Fruit fly (Drosophila melanogaster): ENCODE measurements around the gene Hmu.

The Hmu gene

DNA sequence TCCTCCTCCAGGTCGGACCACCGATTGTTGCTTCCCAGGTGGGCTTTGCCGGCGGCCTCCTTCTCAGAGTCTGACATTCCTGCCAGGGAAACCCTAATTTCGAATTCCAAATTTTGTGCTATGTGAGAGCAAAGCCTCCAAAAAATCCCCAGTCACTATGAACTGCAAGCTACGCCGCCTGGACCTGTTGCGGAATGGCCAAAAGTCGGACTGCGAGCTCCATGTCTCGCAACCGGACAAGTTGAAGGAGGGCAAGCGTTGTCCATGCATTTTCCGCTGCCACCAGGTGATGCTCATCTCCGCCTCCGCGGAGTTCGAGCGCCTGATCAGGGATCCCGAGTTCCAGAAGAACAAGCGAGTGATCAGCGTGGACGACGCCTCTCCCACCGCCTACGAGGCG is 23.2 kb upstream of the Hmu start, which contains the start of the genes CG14262 and CG14260:
CG14262 (minus strand) TSS at position 101 of the 400 bp plus-strand sequence.
CG14260 (plus strand) TSS at position 128 of the 400 bp plus-strand sequence.
- TF ChIP-seq CG8478 (optimal IDR thresholded peaks at IDR 0.05) (no peak), psq (optimal IDR thresholded peaks at IDR 0.05) (no peak), EcR (GFP tag; optimal IDR thresholded peaks at IDR 0.05) (no peak), pan (optimal IDR thresholded peaks at IDR 0.05) (no peak), usp (GFP tag; optimal IDR thresholded peaks at IDR 0.05) (no peak)

DNA sequence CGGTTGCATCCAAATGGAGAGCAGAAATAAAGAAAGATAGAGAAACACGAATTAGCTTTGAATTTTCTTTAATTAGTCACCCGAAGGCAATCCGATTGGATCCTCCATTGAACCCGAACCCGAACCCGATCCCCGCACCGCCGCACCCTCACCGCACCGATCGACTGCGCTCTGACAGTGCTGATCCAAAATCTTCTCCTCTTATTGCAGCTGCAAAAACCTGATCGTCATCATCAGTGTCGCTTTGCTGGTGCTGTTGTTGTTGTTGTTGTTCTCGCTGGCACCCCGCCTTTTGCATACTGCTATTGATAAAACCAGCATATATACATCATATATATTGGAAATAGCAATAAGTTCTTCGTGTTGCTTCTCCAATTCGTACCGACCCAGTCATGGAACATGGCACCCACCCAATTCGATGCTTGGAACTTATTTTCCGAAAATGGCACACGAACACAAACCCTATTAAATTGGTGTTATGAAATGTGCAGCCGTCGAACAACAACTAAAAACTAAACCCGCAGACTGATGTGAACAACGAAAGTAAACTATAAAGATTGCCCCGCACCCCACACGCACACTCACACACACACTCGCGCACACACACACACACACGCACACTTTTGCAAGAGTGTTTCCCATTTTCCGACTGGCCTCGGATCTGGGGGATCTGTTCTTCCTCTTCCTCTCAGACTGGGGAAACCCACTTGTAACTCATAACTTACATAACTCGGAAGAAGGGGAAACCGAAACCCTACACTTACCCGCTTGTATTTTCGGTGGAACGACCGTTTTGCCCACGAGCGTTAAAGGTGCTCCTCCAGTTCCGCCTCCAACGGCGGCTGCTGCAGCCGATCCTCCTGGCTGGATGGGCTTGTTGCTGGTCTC is 17.9 kb upstream of the Hmu start:
- TF ChIP-seq EcR (GFP tag; optimal IDR thresholded peaks at IDR 0.05) (no peak), usp (GFP tag; optimal IDR thresholded peaks at IDR 0.05) (no peak), CG8478 (optimal IDR thresholded peaks at IDR 0.05) (no peak), Dll (optimal IDR thresholded peaks at IDR 0.05) (no peak), psq (optimal IDR thresholded peaks at IDR 0.05) (no peak), pan (optimal IDR thresholded peaks at IDR 0.05) (no peak)

DNA sequence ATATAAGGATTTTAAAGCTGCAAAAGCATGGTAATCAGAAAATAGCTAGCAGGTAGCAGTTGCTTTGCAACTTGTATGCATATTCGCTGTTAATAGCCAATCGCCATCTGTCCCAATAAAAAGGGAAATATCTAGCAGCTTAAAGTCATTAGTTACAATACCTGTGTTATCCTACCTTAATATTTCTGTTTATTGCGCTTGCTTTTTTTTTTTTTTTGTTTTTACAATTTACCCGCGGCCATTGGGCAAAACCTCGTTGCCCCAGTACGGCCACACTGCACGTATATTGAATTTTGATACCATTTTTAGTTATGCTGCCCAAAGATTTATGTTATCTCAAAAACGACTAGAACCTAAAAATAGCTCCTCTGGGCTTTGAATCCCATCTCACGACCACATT is 16.3 kb upstream of the Hmu start:
- TF ChIP-seq Dll (optimal IDR thresholded peaks at IDR 0.05), result no peak
- no peak for TF ChIP-seq psq (optimal IDR thresholded peaks at IDR 0.05)
- no peak for TF ChIP-seq pan (optimal IDR thresholded peaks at IDR 0.05)
- no peak for TF ChIP-seq CG8478 (optimal IDR thresholded peaks at IDR 0.05)

DNA sequence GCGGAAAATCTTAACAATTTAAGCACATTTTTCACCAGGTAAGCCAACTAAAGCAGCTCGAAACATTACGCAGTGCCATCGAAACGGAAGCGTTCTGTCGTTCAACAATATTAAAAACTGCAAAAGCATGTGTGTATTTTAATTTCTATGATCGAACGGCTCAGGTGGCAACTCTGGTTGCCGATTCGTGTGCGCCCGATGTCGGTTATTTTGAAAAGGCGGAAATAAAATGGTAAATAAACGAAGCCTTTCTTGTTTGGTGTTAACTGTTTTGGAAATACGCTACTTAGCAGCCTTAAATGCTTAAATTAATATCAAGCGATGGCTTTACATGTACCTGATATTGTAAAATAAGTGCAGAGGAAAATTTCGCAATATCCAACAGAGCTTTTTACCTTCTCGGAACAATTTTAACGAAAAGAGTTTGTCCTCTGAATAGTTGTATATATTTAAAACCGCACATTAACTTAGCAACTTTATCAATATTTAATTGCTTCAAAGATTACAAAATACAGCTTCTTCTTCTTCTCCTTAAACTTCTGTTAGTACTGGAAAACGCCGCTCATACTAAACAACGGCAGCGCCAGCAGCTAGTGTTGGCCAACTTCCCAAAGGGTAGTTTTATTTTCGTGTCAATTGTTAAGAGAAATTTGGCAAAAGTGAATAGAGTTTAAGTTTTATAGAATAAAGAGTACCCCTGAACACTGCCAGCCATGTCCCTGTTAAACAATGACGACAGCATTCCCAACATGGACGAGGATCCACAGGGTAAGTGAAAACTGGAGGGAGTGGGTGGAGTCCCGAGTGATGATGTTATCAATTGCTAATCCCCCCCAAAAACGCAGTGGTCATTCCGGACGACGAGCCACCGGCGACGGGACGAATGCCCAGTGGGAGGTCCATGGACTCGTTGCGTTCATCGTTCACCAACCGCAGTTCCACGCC is 15.2 kb upstream of the Hmu start, which contains the start of gene CG5934:
CG5934 (plus strand) TSS at position 588 of the 945 bp plus-strand sequence.
- TF ChIP-seq Dll (optimal IDR thresholded peaks at IDR 0.05) (no peak), pan (optimal IDR thresholded peaks at IDR 0.05) (no peak), EcR (GFP tag; optimal IDR thresholded peaks at IDR 0.05) (no peak), usp (GFP tag; optimal IDR thresholded peaks at IDR 0.05) (no peak), CG8478 (optimal IDR thresholded peaks at IDR 0.05) (no peak), psq (optimal IDR thresholded peaks at IDR 0.05) (no peak)

DNA sequence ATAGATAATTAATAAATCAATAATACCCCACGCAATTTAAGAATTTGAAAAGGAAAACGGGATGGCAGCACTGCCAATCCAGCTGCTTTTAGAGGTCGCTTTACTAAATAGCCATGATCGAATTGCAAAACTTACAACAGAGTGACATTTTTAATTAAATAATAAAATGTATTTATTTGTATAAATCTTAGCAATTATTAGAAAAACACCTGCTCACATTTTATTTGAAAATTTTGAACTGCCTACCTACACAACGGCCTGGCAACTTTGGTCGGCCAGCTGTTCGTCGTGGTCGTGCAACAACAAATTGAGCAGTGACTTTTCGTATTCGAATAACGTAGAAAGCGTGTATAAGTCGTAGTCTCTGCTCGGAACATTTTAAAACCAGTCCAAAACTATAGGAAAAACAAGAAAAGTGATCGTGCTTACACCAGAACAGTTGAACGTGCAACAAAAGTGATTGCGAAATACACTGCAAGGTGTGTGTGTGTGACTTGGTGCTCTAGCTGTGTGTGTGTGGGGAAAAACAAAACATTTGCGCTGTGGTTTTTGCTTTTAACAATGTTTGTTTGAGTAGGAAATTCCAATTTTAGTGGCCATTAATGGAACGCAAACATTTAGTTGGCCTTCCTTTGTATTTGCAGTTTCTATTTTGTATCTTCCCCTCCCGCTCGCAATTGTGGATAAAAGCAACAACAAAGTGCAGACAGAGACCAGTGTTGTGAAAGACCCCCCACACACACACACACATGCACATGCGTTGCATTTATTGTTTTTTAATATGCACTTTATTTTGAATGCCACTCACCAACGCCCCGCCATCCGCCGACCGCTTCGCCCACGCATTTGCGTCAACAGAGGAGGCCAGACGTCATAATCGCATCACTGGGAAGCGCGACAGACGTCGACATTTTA is 13.8 kb upstream of the Hmu start, which contains the start of gene CG5938:
CG5938 (plus strand) TSS at position 262 of the 915 bp plus-strand sequence.
- TF ChIP-seq usp (GFP tag; optimal IDR thresholded peaks at IDR 0.05) (no peak), Dll (optimal IDR thresholded peaks at IDR 0.05) (no peak), psq (optimal IDR thresholded peaks at IDR 0.05) (no peak), CG8478 (optimal IDR thresholded peaks at IDR 0.05) (no peak), pan (optimal IDR thresholded peaks at IDR 0.05) (no peak), EcR (GFP tag; optimal IDR thresholded peaks at IDR 0.05) (no peak)

DNA sequence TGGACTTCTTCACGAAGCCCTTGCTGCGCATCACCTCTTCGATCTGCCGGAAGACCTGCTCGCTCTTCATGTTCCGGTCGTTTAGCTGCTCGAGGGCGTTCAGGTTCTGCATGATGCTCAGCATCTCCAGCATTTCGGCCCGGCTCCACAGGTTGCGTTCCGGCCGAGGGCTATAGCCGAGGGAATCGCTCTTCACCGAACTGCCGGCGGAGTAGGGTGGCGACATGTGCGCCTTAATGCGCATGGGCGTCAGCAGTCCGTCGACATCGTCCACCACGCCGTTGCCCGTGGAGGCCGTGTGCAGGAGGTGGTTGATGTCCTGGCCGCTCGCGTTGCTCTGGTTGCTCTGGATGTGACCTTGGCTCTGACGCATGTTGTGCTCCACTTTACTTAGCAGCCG is 9.1 kb upstream of the Hmu start:
- no peak for TF ChIP-seq CG8478 (optimal IDR thresholded peaks at IDR 0.05)
- no peak for TF ChIP-seq usp (GFP tag; optimal IDR thresholded peaks at IDR 0.05)
- no peak for TF ChIP-seq EcR (GFP tag; optimal IDR thresholded peaks at IDR 0.05)
- TF ChIP-seq psq (optimal IDR thresholded peaks at IDR 0.05), result no peak
- no peak for TF ChIP-seq Dll (optimal IDR thresholded peaks at IDR 0.05)
- TF ChIP-seq pan (optimal IDR thresholded peaks at IDR 0.05), result no peak

DNA sequence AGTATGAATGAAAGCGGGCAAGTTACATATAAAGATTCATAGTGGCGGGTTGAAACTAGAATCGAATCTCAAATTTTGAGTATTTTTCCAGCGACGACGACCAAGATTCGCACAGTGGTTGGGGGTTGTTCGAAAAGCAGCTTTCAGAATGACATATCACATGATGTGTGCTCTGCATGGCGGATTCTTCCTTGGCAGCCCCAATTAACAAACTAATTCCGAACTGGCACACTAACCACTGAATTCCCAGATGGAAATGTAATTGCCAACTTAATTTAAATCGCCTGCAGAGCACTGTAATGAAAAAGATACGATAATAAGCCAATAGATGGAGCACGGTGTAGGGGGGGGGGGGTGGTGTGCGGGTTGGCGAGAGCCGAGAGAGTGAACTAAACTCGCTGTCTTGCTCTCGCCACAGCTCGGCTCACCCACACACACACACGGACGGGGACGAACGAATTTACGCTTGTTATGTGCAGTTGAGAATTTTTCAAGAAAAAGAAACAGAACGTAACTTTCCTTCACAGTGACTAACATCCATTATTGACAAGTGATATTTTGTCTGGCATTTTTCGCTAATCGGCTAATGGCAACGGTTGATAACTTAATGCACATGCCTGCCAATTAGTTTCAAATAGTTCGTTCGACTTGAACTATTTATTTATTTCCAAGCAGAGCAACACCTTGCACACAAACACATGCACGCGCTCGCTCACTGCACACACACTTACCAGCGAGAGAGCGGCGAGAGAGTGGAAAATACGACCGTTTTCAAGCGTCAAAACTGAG is 7.4 kb upstream of the Hmu start:
- TF ChIP-seq pan (optimal IDR thresholded peaks at IDR 0.05) (no peak), Dll (optimal IDR thresholded peaks at IDR 0.05) (peak; percentile 70)

DNA sequence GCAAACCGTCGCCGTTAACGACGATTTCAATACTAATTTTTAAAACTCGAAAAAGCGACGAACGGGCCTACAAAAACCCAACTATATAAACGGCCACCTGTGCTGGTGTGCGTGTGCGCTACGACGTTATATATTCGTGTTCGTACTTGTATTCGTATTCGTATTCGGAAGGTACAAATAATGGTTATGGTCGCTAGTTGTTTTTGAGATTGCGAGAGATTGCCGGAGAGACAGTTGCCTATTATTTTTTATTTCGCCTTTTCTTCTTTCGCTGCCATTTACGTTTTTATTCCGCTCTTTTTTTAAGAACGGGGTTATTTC is 6.8 kb upstream of the Hmu start:
- no peak for TF ChIP-seq EcR (GFP tag; optimal IDR thresholded peaks at IDR 0.05)
- no peak for TF ChIP-seq psq (optimal IDR thresholded peaks at IDR 0.05)
- no peak for TF ChIP-seq pan (optimal IDR thresholded peaks at IDR 0.05)
- TF ChIP-seq Dll (optimal IDR thresholded peaks at IDR 0.05), result no peak
- TF ChIP-seq CG8478 (optimal IDR thresholded peaks at IDR 0.05), result no peak
- no peak for TF ChIP-seq usp (GFP tag; optimal IDR thresholded peaks at IDR 0.05)

DNA sequence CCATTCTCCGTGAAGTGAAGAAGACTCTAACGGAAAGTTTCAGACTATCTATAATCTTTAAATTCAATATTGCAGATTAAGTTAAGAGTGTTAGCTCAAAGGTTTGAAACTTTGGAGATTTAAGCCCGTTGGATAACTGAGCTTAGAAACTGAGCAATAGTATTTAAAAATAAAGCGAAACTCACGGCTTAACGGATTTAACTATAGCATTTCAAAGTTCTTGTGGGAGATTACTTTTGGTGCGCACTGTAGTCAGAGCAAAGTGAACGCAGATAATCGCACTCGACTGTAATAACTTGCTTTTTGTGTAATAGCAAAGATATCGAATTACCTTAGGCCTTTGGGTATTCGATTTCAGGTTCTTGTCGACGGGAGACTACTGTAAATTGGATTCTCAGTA is 6.3 kb upstream of the Hmu start, which contains the start of gene mrt:
mrt (minus strand) TSS at position 376 of the 400 bp plus-strand sequence.
- no peak for TF ChIP-seq Dll (optimal IDR thresholded peaks at IDR 0.05)
- TF ChIP-seq pan (optimal IDR thresholded peaks at IDR 0.05), result no peak
- no peak for TF ChIP-seq usp (GFP tag; optimal IDR thresholded peaks at IDR 0.05)
- TF ChIP-seq CG8478 (optimal IDR thresholded peaks at IDR 0.05), result no peak
- TF ChIP-seq EcR (GFP tag; optimal IDR thresholded peaks at IDR 0.05), result no peak
- no peak for TF ChIP-seq psq (optimal IDR thresholded peaks at IDR 0.05)

DNA sequence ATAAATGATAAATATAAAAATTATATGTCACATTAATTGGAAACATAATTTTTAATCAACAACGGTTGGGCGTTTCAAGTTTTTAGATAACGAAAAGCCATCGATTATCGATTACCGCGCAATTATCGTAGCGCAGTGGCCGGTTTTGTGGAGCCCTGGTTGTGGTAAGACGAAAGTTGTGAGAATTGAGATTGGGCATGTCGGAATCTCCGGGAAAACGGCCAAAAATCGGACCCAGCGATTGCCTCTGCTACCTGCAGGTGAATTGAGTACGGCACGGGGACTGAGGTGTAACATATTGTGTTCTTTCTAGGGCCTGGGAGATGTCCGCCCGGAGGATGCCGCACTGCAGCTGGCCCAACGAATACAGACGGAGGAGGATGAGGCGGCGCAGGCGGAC is 4.9 kb upstream of the Hmu start, which contains the start of gene CG3368:
CG3368 (plus strand) TSS at position 136 of the 400 bp plus-strand sequence.
- no peak for TF ChIP-seq usp (GFP tag; optimal IDR thresholded peaks at IDR 0.05)
- no peak for TF ChIP-seq Dll (optimal IDR thresholded peaks at IDR 0.05)
- no peak for TF ChIP-seq EcR (GFP tag; optimal IDR thresholded peaks at IDR 0.05)
- no peak for TF ChIP-seq pan (optimal IDR thresholded peaks at IDR 0.05)
- TF ChIP-seq psq (optimal IDR thresholded peaks at IDR 0.05), result no peak
- no peak for TF ChIP-seq CG8478 (optimal IDR thresholded peaks at IDR 0.05)
